Worm (Caenorhabditis elegans): ENCODE measurements around the gene ghi-1.
A peak's percentile ranks its signal among the peaks of the same experiment; 100 is the strongest.

ghi-1 gene

ce11 chrII:11642736-11643135 lies 3.8 kb upstream of the ghi-1 start:
- TF ChIP-seq ama-1 (optimal IDR thresholded peaks at IDR 0.05) (no peak), nfya-1 (tag; optimal IDR thresholded peaks at IDR 0.05; ENCODE audit: insufficient read depth) (peak; percentile 67)

- TF ChIP-seq jun-1 (tag; optimal IDR thresholded peaks at IDR 0.05) (no peak), tbx-2 (tag; optimal IDR thresholded peaks at IDR 0.05) (no peak), hmg-11 (tag; optimal IDR thresholded peaks at IDR 0.05) (no peak), ztf-4 (tag; optimal IDR thresholded peaks at IDR 0.05) (no peak)
Measured at ce11 chrII:11644535-11644934, 2.0 kb upstream of the ghi-1 start.

ce11 chrII:11645383-11645782 lies 1.2 kb upstream of the ghi-1 start:
- TF ChIP-seq nhr-237 (tag; optimal IDR thresholded peaks at IDR 0.05) (no peak), nhr-43 (tag; optimal IDR thresholded peaks at IDR 0.05; ENCODE audit: poor library complexity, severe bottlenecking) (peak; percentile 51)

- TF ChIP-seq fkh-10 (GFP tag; optimal IDR thresholded peaks at IDR 0.05) (no peak), ceh-28 (tag; optimal IDR thresholded peaks at IDR 0.05) (no peak), elt-2 (tag; optimal IDR thresholded peaks at IDR 0.05) (peak; percentile 78)
Measured at ce11 chrII:11646874-11647273, 327 bp downstream of the ghi-1 start.

- TF ChIP-seq fkh-10 (GFP tag; optimal IDR thresholded peaks at IDR 0.05) (no peak), aly-2 (tag; optimal IDR thresholded peaks at IDR 0.05) (no peak), nhr-11 (tag; optimal IDR thresholded peaks at IDR 0.05) (no peak), lin-39 (tag; optimal IDR thresholded peaks at IDR 0.05) (no peak), skn-1 (tag; optimal IDR thresholded peaks at IDR 0.05) (no peak), ztf-4 (tag; optimal IDR thresholded peaks at IDR 0.05) (no peak), elt-1 (tag; optimal IDR thresholded peaks at IDR 0.05) (no peak), pqm-1 (tag; optimal IDR thresholded peaks at IDR 0.05) (no peak), pha-4 (tag; optimal IDR thresholded peaks at IDR 0.05) (peak; percentile 77), jun-1 (tag; optimal IDR thresholded peaks at IDR 0.05) (peak; percentile 4), unc-39 (tag; optimal IDR thresholded peaks at IDR 0.05) (no peak), nhr-23 (tag; optimal IDR thresholded peaks at IDR 0.05) (no peak), elt-3 (tag; optimal IDR thresholded peaks at IDR 0.05) (no peak), hmg-11 (tag; optimal IDR thresholded peaks at IDR 0.05) (no peak), elt-2 (tag; optimal IDR thresholded peaks at IDR 0.05) (peak; percentile 19)
Measured at ce11 chrII:11649239-11649638, 2.7 kb downstream of the ghi-1 start.

ce11 chrII:11650975-11651588 lies 4.5 kb downstream of the ghi-1 start, which contains the start of gene coa-7:
Gene coa-7, minus strand, starts transcription at chrII:11651148.
- no peak for TF ChIP-seq ceh-16 (tag; optimal IDR thresholded peaks at IDR 0.05)
- no peak for TF ChIP-seq ZK546.5 (tag; optimal IDR thresholded peaks at IDR 0.05)
- TF ChIP-seq aly-2 (tag; optimal IDR thresholded peaks at IDR 0.05): peak; percentile 44
- no peak for TF ChIP-seq ztf-11 (tag; optimal IDR thresholded peaks at IDR 0.05)
- no peak for TF ChIP-seq ceh-82 (tag; optimal IDR thresholded peaks at IDR 0.05)
- no peak for TF ChIP-seq unc-39 (tag; optimal IDR thresholded peaks at IDR 0.05)
- TF ChIP-seq tbx-2 (tag; optimal IDR thresholded peaks at IDR 0.05): no peak
- TF ChIP-seq nhr-237 (tag; optimal IDR thresholded peaks at IDR 0.05): no peak
- TF ChIP-seq elt-2 (tag; optimal IDR thresholded peaks at IDR 0.05): peak; percentile 20
- peak; percentile 38 for TF ChIP-seq nhr-43 (tag; optimal IDR thresholded peaks at IDR 0.05; ENCODE audit: poor library complexity, severe bottlenecking)

- TF ChIP-seq tbx-2 (tag; optimal IDR thresholded peaks at IDR 0.05) (no peak), lsy-12 (tag; optimal IDR thresholded peaks at IDR 0.05) (no peak), nhr-25 (tag; optimal IDR thresholded peaks at IDR 0.05) (no peak), egl-5 (tag; optimal IDR thresholded peaks at IDR 0.05) (no peak), ztf-11 (tag; optimal IDR thresholded peaks at IDR 0.05) (no peak), nhr-237 (tag; optimal IDR thresholded peaks at IDR 0.05) (no peak), R02D3.7 (tag; optimal IDR thresholded peaks at IDR 0.05) (no peak), ceh-28 (tag; optimal IDR thresholded peaks at IDR 0.05) (no peak), nhr-43 (tag; optimal IDR thresholded peaks at IDR 0.05; ENCODE audit: poor library complexity, severe bottlenecking) (no peak), ceh-9 (tag; optimal IDR thresholded peaks at IDR 0.05) (no peak), fkh-2 (tag; optimal IDR thresholded peaks at IDR 0.05) (no peak), nhr-77 (tag; optimal IDR thresholded peaks at IDR 0.05) (no peak), elt-2 (tag; optimal IDR thresholded peaks at IDR 0.05) (no peak)
Measured at ce11 chrII:11652125-11652524, 5.6 kb downstream of the ghi-1 start.

All from whole organism, L3 larva.